6 fruit fly cellular contexts compared by ENCODE assay signal in genomic region chr3L:9377198-9378035, dm6.
TF ChIP-seq lines count a peak whose summit lies in the region.

Gene Hsp26 (minus strand): TSS chr3L:9377427.

- peak; percentile 15 for TF ChIP-seq CTCF in whole organism, embryonic (GFP tag; optimal IDR thresholded peaks at IDR 0.05; lab: Kevin White, UChicago)

TF ChIP-seq in whole organism, 6 proteins besides CTCF, POLR2A, EP300 and RAD21:
- TF ChIP-seq EcR (GFP tag; optimal IDR thresholded peaks at IDR 0.05; lab: Kevin White, UChicago), result peak; percentile 74 to 96
- TF ChIP-seq Dll (optimal IDR thresholded peaks at IDR 0.05; lab: Kevin White, UChicago), result no peak

TF ChIP-seq in whole organism, adult, 20 proteins besides CTCF, POLR2A, EP300 and RAD21 (continues in another document):
- TF ChIP-seq Crg-1 (GFP tag; optimal IDR thresholded peaks at IDR 0.05; lab: Kevin White, UChicago), result peak; percentile 55
- no peak for TF ChIP-seq toe (GFP tag; optimal IDR thresholded peaks at IDR 0.05; lab: Kevin White, UChicago)
- TF ChIP-seq Mnt (GFP tag; optimal IDR thresholded peaks at IDR 0.05; lab: Kevin White, UChicago), result peak; percentile 62
- peak; percentile 89 for TF ChIP-seq CG11617 (GFP tag; optimal IDR thresholded peaks at IDR 0.05; lab: Kevin White, UChicago)
- no peak for TF ChIP-seq CG5204 (GFP tag; optimal IDR thresholded peaks at IDR 0.05; lab: Kevin White, UChicago)
- peak; percentile 50 for TF ChIP-seq Hr96 (GFP tag; optimal IDR thresholded peaks at IDR 0.05; lab: Kevin White, UChicago)
- TF ChIP-seq cnc (optimal IDR thresholded peaks at IDR 0.05; lab: Kevin White, UChicago), result no peak
- TF ChIP-seq CG7045 (GFP tag; optimal IDR thresholded peaks at IDR 0.05; lab: Kevin White, UChicago), result peak; percentile 70
- peak; percentile 77 for TF ChIP-seq CG12768 (GFP tag; optimal IDR thresholded peaks at IDR 0.05; lab: Kevin White, UChicago)
- peak; percentile 40 for TF ChIP-seq Clk (GFP tag; optimal IDR thresholded peaks at IDR 0.05; lab: Kevin White, UChicago)
- TF ChIP-seq cic (GFP tag; optimal IDR thresholded peaks at IDR 0.05; lab: Kevin White, UChicago), result peak; percentile 41
- peak; percentile 49 for TF ChIP-seq pad (GFP tag; optimal IDR thresholded peaks at IDR 0.05; lab: Kevin White, UChicago)
- TF ChIP-seq CG14711 (tag; optimal IDR thresholded peaks at IDR 0.05; lab: Kevin White, UChicago), result peak; percentile 81
- TF ChIP-seq CG33017 (tag; optimal IDR thresholded peaks at IDR 0.05; lab: Kevin White, UChicago), result peak; percentile 79
- TF ChIP-seq bab1 (GFP tag; optimal IDR thresholded peaks at IDR 0.05; lab: Kevin White, UChicago), result peak; percentile 76
- peak; percentile 44 for TF ChIP-seq tj (GFP tag; optimal IDR thresholded peaks at IDR 0.05; lab: Kevin White, UChicago)
- TF ChIP-seq ovo (GFP tag; optimal IDR thresholded peaks at IDR 0.05; lab: Kevin White, UChicago), result no peak
- TF ChIP-seq CG1620 (GFP tag; optimal IDR thresholded peaks at IDR 0.05; lab: Kevin White, UChicago), result no peak

TF ChIP-seq in whole organism, embryonic, 481 proteins besides CTCF, POLR2A, EP300 and RAD21 (continues in another document):
- peak; percentile 84 for TF ChIP-seq Blimp-1 (GFP tag; optimal IDR thresholded peaks at IDR 0.05; lab: Kevin White, UChicago)
- peak; percentile 77 for TF ChIP-seq D19A (tag; optimal IDR thresholded peaks at IDR 0.05; lab: Kevin White, UChicago)
- no peak; the same call in 1 of the 2 replicates for TF ChIP-seq CG16779 (GFP tag; IDR thresholded peaks at IDR 0.05; lab: Robert Waterston, UW)
- peak; percentile 62 for TF ChIP-seq CG12769 (tag; optimal IDR thresholded peaks at IDR 0.05; lab: Kevin White, UChicago)
- TF ChIP-seq CG9817 (tag; optimal IDR thresholded peaks at IDR 0.05; lab: Kevin White, UChicago), result peak; percentile 52
- TF ChIP-seq CG9215 (GFP tag; IDR thresholded peaks at IDR 0.05; lab: Robert Waterston, UW), result no peak
- no peak for TF ChIP-seq mld (GFP tag; IDR thresholded peaks at IDR 0.05; lab: Robert Waterston, UW; ENCODE audit: partially characterized antibody)
- no peak for TF ChIP-seq inv (GFP tag; IDR thresholded peaks at IDR 0.05; lab: Robert Waterston, UW; ENCODE audit: partially characterized antibody)
- TF ChIP-seq sens-2 (GFP tag; IDR thresholded peaks at IDR 0.05; lab: Robert Waterston, UW), result peak; percentile 73
- TF ChIP-seq Lpt (GFP tag; optimal IDR thresholded peaks at IDR 0.05; lab: Kevin White, UChicago), result no peak
- peak; percentile 90 for TF ChIP-seq CG11695 (GFP tag; IDR thresholded peaks at IDR 0.05; lab: Robert Waterston, UW)
- peak; percentile 46 for TF ChIP-seq btn (GFP tag; optimal IDR thresholded peaks at IDR 0.05; lab: Kevin White, UChicago)
- peak; percentile 82 for TF ChIP-seq CG10979 (tag; optimal IDR thresholded peaks at IDR 0.05; lab: Kevin White, UChicago)
- TF ChIP-seq fu2 (GFP tag; optimal IDR thresholded peaks at IDR 0.05; lab: Kevin White, UChicago), result peak; percentile 83
- no peak for TF ChIP-seq br (optimal IDR thresholded peaks at IDR 0.05; lab: Kevin White, UChicago)
- peak; percentile 26 for TF ChIP-seq wek (GFP tag; optimal IDR thresholded peaks at IDR 0.05; lab: Kevin White, UChicago)
- TF ChIP-seq Ravus (GFP tag; IDR thresholded peaks at IDR 0.05; lab: Robert Waterston, UW), result peak; percentile 32; the same call in 1 of the 2 replicates
- peak; percentile 67 for TF ChIP-seq onecut (GFP tag; IDR thresholded peaks at IDR 0.05; lab: Robert Waterston, UW)

TF ChIP-seq in whole organism, prepupa, 60 proteins besides CTCF, POLR2A, EP300 and RAD21 (continues in another document):
- TF ChIP-seq CG34406 (GFP tag; optimal IDR thresholded peaks at IDR 0.05; lab: Kevin White, UChicago) (peak; percentile 92), spab (GFP tag; optimal IDR thresholded peaks at IDR 0.05; lab: Kevin White, UChicago) (peak; percentile 79), CG11902 (GFP tag; optimal IDR thresholded peaks at IDR 0.05; lab: Kevin White, UChicago) (peak; percentile 68), Ets21C (GFP tag; optimal IDR thresholded peaks at IDR 0.05; lab: Kevin White, UChicago) (peak; percentile 87), CG3032 (tag; optimal IDR thresholded peaks at IDR 0.05; lab: Kevin White, UChicago) (peak; percentile 75), esn (GFP tag; optimal IDR thresholded peaks at IDR 0.05; lab: Kevin White, UChicago) (peak; percentile 97), CG10669 (GFP tag; optimal IDR thresholded peaks at IDR 0.05; lab: Kevin White, UChicago) (peak; percentile 80), pdm3 (GFP tag; optimal IDR thresholded peaks at IDR 0.05; lab: Kevin White, UChicago) (peak; percentile 95), CG16779 (tag; optimal IDR thresholded peaks at IDR 0.05; lab: Kevin White, UChicago) (peak; percentile 87), Ets96B (tag; optimal IDR thresholded peaks at IDR 0.05; lab: Kevin White, UChicago) (peak; percentile 91), Smox (GFP tag; optimal IDR thresholded peaks at IDR 0.05; lab: Kevin White, UChicago) (peak; percentile 94), CG6276 (GFP tag; optimal IDR thresholded peaks at IDR 0.05; lab: Kevin White, UChicago) (peak; percentile 83), salr (GFP tag; optimal IDR thresholded peaks at IDR 0.05; lab: Kevin White, UChicago) (peak; percentile 74 to 90), Met (GFP tag; optimal IDR thresholded peaks at IDR 0.05; lab: Kevin White, UChicago) (peak; percentile 94), CG10631 (GFP tag; optimal IDR thresholded peaks at IDR 0.05; lab: Kevin White, UChicago) (peak; percentile 95), CG11294 (GFP tag; IDR thresholded peaks at IDR 0.05; lab: Robert Waterston, UW) (peak; percentile 87), lz (GFP tag; optimal IDR thresholded peaks at IDR 0.05; lab: Kevin White, UChicago) (peak; percentile 94), Sox14 (GFP tag; optimal IDR thresholded peaks at IDR 0.05; lab: Kevin White, UChicago) (peak; percentile 95), CG6808 (GFP tag; optimal IDR thresholded peaks at IDR 0.05; lab: Kevin White, UChicago) (peak; percentile 89)

TF ChIP-seq in whole organism, pupa, 21 proteins besides CTCF, POLR2A, EP300 and RAD21 (continues in another document):
- peak; percentile 88 for TF ChIP-seq CG8159 (tag; optimal IDR thresholded peaks at IDR 0.05; lab: Kevin White, UChicago)
- TF ChIP-seq CG17806 (tag; optimal IDR thresholded peaks at IDR 0.05; lab: Kevin White, UChicago), result peak; percentile 89
- 0 out of 2 replicates have a peak, but pooled peaks have one; percentile 34 for TF ChIP-seq CG10348 (GFP tag; IDR thresholded peaks at IDR 0.05; lab: Robert Waterston, UW)
- TF ChIP-seq gl (tag; optimal IDR thresholded peaks at IDR 0.05; lab: Kevin White, UChicago), result peak; percentile 85
- peak; percentile 95 for TF ChIP-seq CG4496 (GFP tag; IDR thresholded peaks at IDR 0.05; lab: Robert Waterston, UW)
- no peak for TF ChIP-seq CG13204 (GFP tag; optimal IDR thresholded peaks at IDR 0.05; lab: Kevin White, UChicago)
- peak; percentile 95 for TF ChIP-seq CG32121 (GFP tag; IDR thresholded peaks at IDR 0.05; lab: Robert Waterston, UW)
- peak; percentile 85 for TF ChIP-seq CG34367 (tag; optimal IDR thresholded peaks at IDR 0.05; lab: Kevin White, UChicago)
- TF ChIP-seq Snoo (tag; optimal IDR thresholded peaks at IDR 0.05; lab: Kevin White, UChicago), result peak; percentile 88
- peak; percentile 89 for TF ChIP-seq CG8301 (tag; optimal IDR thresholded peaks at IDR 0.05; lab: Kevin White, UChicago)
- TF ChIP-seq Pif1B (GFP tag; optimal IDR thresholded peaks at IDR 0.05; lab: Kevin White, UChicago), result peak; percentile 93
- peak; percentile 87 for TF ChIP-seq CG9948 (tag; optimal IDR thresholded peaks at IDR 0.05; lab: Kevin White, UChicago)
- TF ChIP-seq EcR (GFP tag; optimal IDR thresholded peaks at IDR 0.05; lab: Kevin White, UChicago), result peak; percentile 97
- peak; percentile 93 for TF ChIP-seq CG12605 (GFP tag; IDR thresholded peaks at IDR 0.05; lab: Robert Waterston, UW)
- TF ChIP-seq rn (GFP tag; IDR thresholded peaks at IDR 0.05; lab: Robert Waterston, UW), result peak; percentile 78
- peak; percentile 90 for TF ChIP-seq CG14655 (GFP tag; optimal IDR thresholded peaks at IDR 0.05; lab: Kevin White, UChicago)
- no peak for TF ChIP-seq D1 (tag; optimal IDR thresholded peaks at IDR 0.05; lab: Kevin White, UChicago)
- peak; percentile 95 for TF ChIP-seq Pif1A (GFP tag; optimal IDR thresholded peaks at IDR 0.05; lab: Kevin White, UChicago)
- peak; percentile 79 for TF ChIP-seq CG15710 (tag; optimal IDR thresholded peaks at IDR 0.05; lab: Kevin White, UChicago)
- peak; percentile 70 for TF ChIP-seq fd96Ca (GFP tag; IDR thresholded peaks at IDR 0.05; lab: Robert Waterston, UW)

TF ChIP-seq in whole organism, wandering third instar larva, 38 proteins besides CTCF, POLR2A, EP300 and RAD21 (continues in another document):
- peak; percentile 75 for TF ChIP-seq sv (GFP tag; optimal IDR thresholded peaks at IDR 0.05; lab: Kevin White, UChicago)
- no peak for TF ChIP-seq tai (GFP tag; optimal IDR thresholded peaks at IDR 0.05; lab: Kevin White, UChicago)
- TF ChIP-seq dl (GFP tag; optimal IDR thresholded peaks at IDR 0.05; lab: Kevin White, UChicago; ENCODE audit: insufficient read depth in 1 of 2, partially characterized antibody in 2 of 2), result peak; percentile 23 to 25
- TF ChIP-seq brk (GFP tag; optimal IDR thresholded peaks at IDR 0.05; lab: Kevin White, UChicago), result peak; percentile 97
- peak; percentile 87 for TF ChIP-seq Jra (GFP tag; optimal IDR thresholded peaks at IDR 0.05; lab: Kevin White, UChicago)
- no peak for TF ChIP-seq CrebA (GFP tag; optimal IDR thresholded peaks at IDR 0.05; lab: Kevin White, UChicago; ENCODE audit: borderline replicate concordance)
- no peak for TF ChIP-seq pan (optimal IDR thresholded peaks at IDR 0.05; lab: Kevin White, UChicago)
- peak; percentile 95 for TF ChIP-seq br (GFP tag; optimal IDR thresholded peaks at IDR 0.05; lab: Kevin White, UChicago)
- TF ChIP-seq Hr83 (GFP tag; optimal IDR thresholded peaks at IDR 0.05; lab: Kevin White, UChicago; ENCODE audit: poor library complexity, severe bottlenecking), result peak; percentile 6
- TF ChIP-seq GATAd (GFP tag; optimal IDR thresholded peaks at IDR 0.05; lab: Kevin White, UChicago), result no peak
- TF ChIP-seq Abd-B (GFP tag; optimal IDR thresholded peaks at IDR 0.05; lab: Kevin White, UChicago), result no peak
- peak; percentile 89 for TF ChIP-seq sage (GFP tag; optimal IDR thresholded peaks at IDR 0.05; lab: Kevin White, UChicago)
- TF ChIP-seq Hr78 (GFP tag; optimal IDR thresholded peaks at IDR 0.05; lab: Kevin White, UChicago), result no peak
- peak; percentile 96 for TF ChIP-seq OdsH (GFP tag; optimal IDR thresholded peaks at IDR 0.05; lab: Kevin White, UChicago)
- no peak for TF ChIP-seq Myc (optimal IDR thresholded peaks at IDR 0.05; lab: Kevin White, UChicago)
- no peak for TF ChIP-seq CG9705 (GFP tag; optimal IDR thresholded peaks at IDR 0.05; lab: Kevin White, UChicago)
- TF ChIP-seq Mio (GFP tag; optimal IDR thresholded peaks at IDR 0.05; lab: Kevin White, UChicago), result peak; percentile 30
- TF ChIP-seq Sp1 (GFP tag; optimal IDR thresholded peaks at IDR 0.05; lab: Kevin White, UChicago), result peak; percentile 89
- TF ChIP-seq rgr (GFP tag; optimal IDR thresholded peaks at IDR 0.05; lab: Kevin White, UChicago), result peak; percentile 96
- TF ChIP-seq dsf (GFP tag; optimal IDR thresholded peaks at IDR 0.05; lab: Kevin White, UChicago; ENCODE audit: borderline replicate concordance), result peak; percentile 59
- TF ChIP-seq Hnf4 (GFP tag; optimal IDR thresholded peaks at IDR 0.05; lab: Kevin White, UChicago), result peak; percentile 93
